Worm (Caenorhabditis elegans): ENCODE data around the gene ska-3.

DNA sequence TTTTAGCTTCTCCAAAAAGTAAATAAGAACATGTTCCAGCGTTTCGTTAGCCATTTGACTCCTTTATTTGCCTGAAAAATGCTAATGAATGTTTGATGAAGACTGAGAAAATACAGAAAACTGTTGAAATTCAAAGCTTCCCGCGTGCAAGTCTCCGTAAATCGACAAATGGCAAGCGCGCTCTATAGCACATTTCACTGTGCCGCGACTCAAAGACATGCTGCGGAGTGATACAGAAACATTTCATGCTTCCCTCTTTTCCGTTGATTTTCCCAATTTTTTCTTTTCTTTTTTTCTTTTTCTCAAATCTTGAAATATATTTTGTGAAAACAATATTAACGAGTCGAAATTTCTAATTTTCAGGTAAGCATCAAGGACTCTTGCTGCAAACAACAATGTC is at the start of gene ska-3, which contains the start of gene rps-12:
- TF ChIP-seq ztf-23 (GFP tag; IDR thresholded peaks at IDR 0.05), result peak; percentile 92
- 0 out of 2 replicates have a peak, but pooled peaks have one; percentile 42 for TF ChIP-seq klf-2 (GFP tag; conservative IDR thresholded peaks at IDR 0.05)

Measured in whole organism, midembryonic.